Fruit fly (Drosophila melanogaster): Measurements from ENCODE around the gene CG16952.
A peak's percentile ranks its signal among the peaks of the same experiment; 100 is the strongest.

CG16952 gene

dm6 chrX:15891606-15892345 is 21.8 kb downstream of the CG16952 start, which contains the start of gene shi:
Gene shi (plus strand): TSS chrX:15892116.
- TF ChIP-seq Jra (GFP tag; optimal IDR thresholded peaks at IDR 0.05) (peak; percentile 68), Hnf4 (GFP tag; optimal IDR thresholded peaks at IDR 0.05) (peak; percentile 4), ey (GFP tag; optimal IDR thresholded peaks at IDR 0.05) (no peak), brk (GFP tag; optimal IDR thresholded peaks at IDR 0.05) (peak; percentile 27), sage (GFP tag; optimal IDR thresholded peaks at IDR 0.05) (no peak), fru (GFP tag; optimal IDR thresholded peaks at IDR 0.05) (peak; percentile 48), dsf (GFP tag; optimal IDR thresholded peaks at IDR 0.05; ENCODE audit: borderline replicate concordance) (no peak), HLH106 (tag; optimal IDR thresholded peaks at IDR 0.05) (no peak), woc (GFP tag; optimal IDR thresholded peaks at IDR 0.05) (peak; percentile 23)

dm6 chrX:15893732-15894264 is 23.8 kb downstream of the CG16952 start:
- TF ChIP-seq foxo (GFP tag; optimal IDR thresholded peaks at IDR 0.05) (no peak), HLH106 (tag; optimal IDR thresholded peaks at IDR 0.05) (no peak), sv (GFP tag; optimal IDR thresholded peaks at IDR 0.05) (no peak), fru (GFP tag; optimal IDR thresholded peaks at IDR 0.05) (no peak), tai (GFP tag; optimal IDR thresholded peaks at IDR 0.05) (no peak), pan (optimal IDR thresholded peaks at IDR 0.05) (no peak), Jra (GFP tag; optimal IDR thresholded peaks at IDR 0.05) (no peak), br (GFP tag; optimal IDR thresholded peaks at IDR 0.05) (no peak), dl (GFP tag; optimal IDR thresholded peaks at IDR 0.05; ENCODE audit: insufficient read depth in 1 of 2, partially characterized antibody in 2 of 2) (no peak), woc (GFP tag; optimal IDR thresholded peaks at IDR 0.05) (no peak), rgr (GFP tag; optimal IDR thresholded peaks at IDR 0.05) (no peak), Myc (optimal IDR thresholded peaks at IDR 0.05) (no peak), Hr78 (GFP tag; optimal IDR thresholded peaks at IDR 0.05) (no peak), N (GFP tag; optimal IDR thresholded peaks at IDR 0.05) (no peak), GATAd (GFP tag; optimal IDR thresholded peaks at IDR 0.05) (no peak), brk (GFP tag; optimal IDR thresholded peaks at IDR 0.05) (no peak), Dif (GFP tag; optimal IDR thresholded peaks at IDR 0.05; ENCODE audit: partially characterized antibody) (no peak), h (GFP tag; optimal IDR thresholded peaks at IDR 0.05) (no peak), Rel (GFP tag; optimal IDR thresholded peaks at IDR 0.05) (no peak), Rel (tag; optimal IDR thresholded peaks at IDR 0.05) (no peak)

- TF ChIP-seq psq (GFP tag; optimal IDR thresholded peaks at IDR 0.05) (no peak), dmrt93B (GFP tag; optimal IDR thresholded peaks at IDR 0.05) (no peak), usp (GFP tag; optimal IDR thresholded peaks at IDR 0.05) (no peak), Hr83 (GFP tag; optimal IDR thresholded peaks at IDR 0.05; ENCODE audit: poor library complexity, severe bottlenecking) (no peak), sage (GFP tag; optimal IDR thresholded peaks at IDR 0.05) (no peak), h (GFP tag; optimal IDR thresholded peaks at IDR 0.05) (no peak), Dfd (GFP tag; optimal IDR thresholded peaks at IDR 0.05) (no peak), N (GFP tag; optimal IDR thresholded peaks at IDR 0.05) (peak; percentile 97), Vsx2 (GFP tag; optimal IDR thresholded peaks at IDR 0.05; ENCODE audit: partially characterized antibody) (peak; percentile 98), Dif (GFP tag; optimal IDR thresholded peaks at IDR 0.05; ENCODE audit: partially characterized antibody) (peak; percentile 97), Rel (GFP tag; optimal IDR thresholded peaks at IDR 0.05) (no peak), Rel (tag; optimal IDR thresholded peaks at IDR 0.05) (no peak), pan (optimal IDR thresholded peaks at IDR 0.05) (no peak), Hnf4 (GFP tag; optimal IDR thresholded peaks at IDR 0.05) (no peak), Jra (GFP tag; optimal IDR thresholded peaks at IDR 0.05) (no peak), Abd-B (GFP tag; optimal IDR thresholded peaks at IDR 0.05) (no peak), dl (GFP tag; optimal IDR thresholded peaks at IDR 0.05; ENCODE audit: insufficient read depth in 1 of 2, partially characterized antibody in 2 of 2) (peak; percentile 49 to 75), brk (GFP tag; optimal IDR thresholded peaks at IDR 0.05) (no peak), jim (GFP tag; optimal IDR thresholded peaks at IDR 0.05) (no peak), lola (GFP tag; optimal IDR thresholded peaks at IDR 0.05) (no peak), br (GFP tag; optimal IDR thresholded peaks at IDR 0.05) (no peak), GATAd (GFP tag; optimal IDR thresholded peaks at IDR 0.05) (no peak), ey (GFP tag; optimal IDR thresholded peaks at IDR 0.05) (no peak), sv (GFP tag; optimal IDR thresholded peaks at IDR 0.05) (no peak), CrebA (GFP tag; optimal IDR thresholded peaks at IDR 0.05; ENCODE audit: borderline replicate concordance) (no peak), Sp1 (GFP tag; optimal IDR thresholded peaks at IDR 0.05) (no peak), Hr78 (GFP tag; optimal IDR thresholded peaks at IDR 0.05) (no peak), tai (GFP tag; optimal IDR thresholded peaks at IDR 0.05) (no peak), CG32264 (GFP tag; optimal IDR thresholded peaks at IDR 0.05) (no peak), OdsH (GFP tag; optimal IDR thresholded peaks at IDR 0.05) (no peak), CG9705 (GFP tag; optimal IDR thresholded peaks at IDR 0.05) (no peak), woc (GFP tag; optimal IDR thresholded peaks at IDR 0.05) (peak; percentile 41), Mio (GFP tag; optimal IDR thresholded peaks at IDR 0.05) (no peak)
Observed at dm6 chrX:15909564-15910284, 39.7 kb downstream of the CG16952 start, which contains the start of gene CycD. Gene CycD (minus strand): TSS chrX:15909676.
